Fruit fly (Drosophila melanogaster) whole organism, embryonic: ENCODE measurements around the gene CG31525.

Experiments used
- CG17912 ChIP-seq: fragments of 200-800 bp; sonication (Bioruptor generic); optimal IDR thresholded peaks from 2 replicates; lab custom pipeline; 2018; ENCODE audit warnings: missing biosample characterization, mild to moderate bottlenecking, missing genetic modification characterization
- CG4707 ChIP-seq: fragments of 200-800 bp; sonication (Bioruptor generic); optimal IDR thresholded peaks from 2 replicates; lab custom pipeline; 2018; ENCODE audit warnings: missing biosample characterization, mild to moderate bottlenecking, missing genetic modification characterization, moderate library complexity
- Camta ChIP-seq: fragments of 200-800 bp; sonication (Bioruptor generic); optimal IDR thresholded peaks from 2 replicates; lab custom pipeline; 2016; ENCODE audit warnings: missing biosample characterization, missing genetic modification characterization
- HLHmδ ChIP-seq: fragments of 200-800 bp; sonication (Bioruptor generic); optimal IDR thresholded peaks from 2 replicates; lab custom pipeline; 2018; ENCODE audit warnings: missing biosample characterization, mild to moderate bottlenecking, missing genetic modification characterization, moderate library complexity
- NC2β ChIP-seq: fragments of 200-800 bp; sonication (Bioruptor generic); optimal IDR thresholded peaks from 2 replicates; lab custom pipeline; 2016; ENCODE audit warnings: missing biosample characterization, missing genetic modification characterization
- bowl ChIP-seq: fragments of 200-800 bp; sonication (Bioruptor generic); IDR thresholded peaks from 2 replicates; pipeline ENCODE4 v1.3.6; 2022; ENCODE audit warnings: missing biosample characterization, missing genetic modification characterization
- gfzf ChIP-seq: fragments of 200-800 bp; sonication (Bioruptor generic); optimal IDR thresholded peaks from 2 replicates; lab custom pipeline; 2016; ENCODE audit warnings: missing biosample characterization, mild to moderate bottlenecking, missing genetic modification characterization, moderate library complexity
- lola ChIP-seq, 3 experiments: fragments of >200 bp in 2 of 3; fragments of 200-800 bp in 1 of 3; sonication (Bioruptor generic) in 1 of 3; optimal IDR thresholded peaks; 2 replicates each; lab custom pipeline; 2017 to 2019; ENCODE audit warnings: missing biosample characterization in 3 of 3, missing genetic modification characterization in 3 of 3, mild to moderate bottlenecking in 1 of 3, moderate library complexity in 1 of 3
- pan ChIP-seq, 4 experiments: fragments of >200 bp in 3 of 4; fragments of 200-800 bp in 1 of 4; sonication (Bioruptor generic) in 1 of 4; optimal IDR thresholded peaks in 3 of 4; IDR thresholded peaks in 1 of 4; 2 replicates each; pipeline versions ENCODE4 v1.3.6 to Lab custom; 2017 to 2022; ENCODE audit warnings: missing biosample characterization in 2 of 4, missing genetic modification characterization in 2 of 4, mixed read lengths in 1 of 4

DNA sequence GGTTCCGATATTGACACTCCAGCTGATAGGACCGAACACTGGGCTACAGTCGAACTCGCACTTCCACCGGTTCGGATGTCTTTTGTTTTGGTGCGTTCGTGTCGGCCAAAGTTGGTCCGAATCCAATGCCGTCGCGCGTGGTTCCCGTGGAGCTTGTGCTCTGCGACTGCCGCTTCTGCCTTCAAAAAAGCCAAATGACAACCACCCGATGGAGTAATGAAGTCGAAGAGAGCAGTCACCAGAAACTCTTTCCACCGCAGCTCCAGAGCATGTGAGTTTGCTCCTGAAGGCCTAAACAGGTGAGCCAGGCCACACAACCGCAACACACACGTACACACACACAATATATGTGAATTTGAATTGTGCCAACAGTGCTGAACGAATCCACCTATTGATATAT lies 32.7 kb upstream of the CG31525 start, which contains the start of gene CG34112:
- TF ChIP-seq HLHmδ (GFP tag; lab: Kevin White, UChicago) = no peak
- TF ChIP-seq gfzf (GFP tag; lab: Kevin White, UChicago) = no peak
- TF ChIP-seq NC2β (GFP tag; lab: Kevin White, UChicago) = no peak
- TF ChIP-seq pan (optimal IDR thresholded peaks at IDR 0.05; lab: Kevin White, UChicago) = no peak
- TF ChIP-seq pan (GFP tag; optimal IDR thresholded peaks at IDR 0.05 in 1 of 2, IDR thresholded peaks at IDR 0.05 in 1 of 2) = no peak
- TF ChIP-seq lola (GFP tag; optimal IDR thresholded peaks at IDR 0.05; lab: Kevin White, UChicago) = no peak
- TF ChIP-seq bowl (GFP tag; lab: Robert Waterston, UW) = no peak
- TF ChIP-seq CG17912 = no peak
- no peak for TF ChIP-seq Camta (GFP tag; lab: Kevin White, UChicago)
- no peak for TF ChIP-seq CG4707 (GFP tag; lab: Kevin White, UChicago)
